Worm (Caenorhabditis elegans): Measurements from ENCODE around the gene nhl-3.

ce11 chrII:605267-605666 lies 3.3 kb upstream of the nhl-3 start, which contains the start of gene W04H10.2:
- no peak for TF ChIP-seq pqm-1 (tag; optimal IDR thresholded peaks at IDR 0.05)
- TF ChIP-seq nhr-11 (tag; optimal IDR thresholded peaks at IDR 0.05), result no peak
- TF ChIP-seq elt-4 (tag; optimal IDR thresholded peaks at IDR 0.05), result no peak
- TF ChIP-seq ztf-16 (tag; optimal IDR thresholded peaks at IDR 0.05), result no peak
- no peak for TF ChIP-seq lin-11 (tag; optimal IDR thresholded peaks at IDR 0.05)
- no peak for TF ChIP-seq ama-1 (optimal IDR thresholded peaks at IDR 0.05)

Data from whole organism, late embryonic.